Worm (Caenorhabditis elegans) whole organism, L3 larva: ENCODE results near the gene T20D3.5.

Experiments
- R02D3.7 ChIP-seq: fragments of 150-350 bp; optimal IDR thresholded peaks from 2 replicates; lab custom pipeline; 2014; ENCODE audit warnings: missing biosample characterization, missing genetic modification characterization
- ama-1 ChIP-seq: fragments of 150-350 bp; optimal IDR thresholded peaks from 2 replicates; lab custom pipeline; 2018
- ceh-28 ChIP-seq: fragments of 150-350 bp; optimal IDR thresholded peaks from 2 replicates; lab custom pipeline; 2014; ENCODE audit warnings: missing biosample characterization, missing genetic modification reagents, missing genetic modification characterization
- ceh-82 ChIP-seq: fragments of 150-350 bp; optimal IDR thresholded peaks from 2 replicates; lab custom pipeline; 2014; ENCODE audit warnings: missing biosample characterization, missing genetic modification characterization
- egl-27 ChIP-seq: sonication (generic microtip); optimal IDR thresholded peaks from 4 replicates; lab custom pipeline; 2017; ENCODE audit warnings: missing biosample characterization, missing genetic modification reagents, missing genetic modification characterization
- egl-5 ChIP-seq: fragments of 150-350 bp; optimal IDR thresholded peaks from 2 replicates; lab custom pipeline; 2017; ENCODE audit warnings: missing biosample characterization, missing genetic modification reagents, missing genetic modification characterization, inconsistent platforms
- elt-2 ChIP-seq: sonication (generic microtip); optimal IDR thresholded peaks from 2 replicates; lab custom pipeline; 2016; ENCODE audit warnings: missing genetic modification reagents, mild to moderate bottlenecking, missing genetic modification characterization, missing compliant biosample characterization
- elt-3 ChIP-seq, 3 experiments: fragments of 150-350 bp in 1 of 3; sonication (generic microtip) in 2 of 3; optimal IDR thresholded peaks; 2 replicates in 2 of 3; 4 replicates in 1 of 3; lab custom pipeline; 2014 to 2017; ENCODE audit warnings: missing biosample characterization in 3 of 3, missing genetic modification characterization in 3 of 3
- eor-1 ChIP-seq, 2 experiments: fragments of 150-350 bp; optimal IDR thresholded peaks; 2 replicates each; lab custom pipeline; 2014 to 2018; ENCODE audit warnings: missing biosample characterization in 2 of 2, missing genetic modification characterization in 2 of 2
- fkh-2 ChIP-seq: fragments of 150-350 bp; optimal IDR thresholded peaks from 2 replicates; lab custom pipeline; 2014; ENCODE audit warnings: missing biosample characterization, missing genetic modification reagents, missing genetic modification characterization
- hmg-11 ChIP-seq: sonication (generic microtip); optimal IDR thresholded peaks from 2 replicates; lab custom pipeline; 2016; ENCODE audit warnings: missing genetic modification characterization, missing compliant biosample characterization
- jun-1 ChIP-seq: fragments of 150-350 bp; optimal IDR thresholded peaks from 2 replicates; lab custom pipeline; 2014; ENCODE audit warnings: missing biosample characterization, missing genetic modification reagents, missing genetic modification characterization
- lin-15B ChIP-seq: fragments of 150-350 bp; optimal IDR thresholded peaks from 2 replicates; lab custom pipeline; 2014; ENCODE audit warnings: missing biosample characterization, missing genetic modification characterization
- lin-39 ChIP-seq: fragments of 150-350 bp; optimal IDR thresholded peaks from 2 replicates; lab custom pipeline; 2018; ENCODE audit warnings: missing biosample characterization, missing genetic modification reagents, missing genetic modification characterization
- nhr-11 ChIP-seq: fragments of 150-350 bp; optimal IDR thresholded peaks from 2 replicates; lab custom pipeline; 2014; ENCODE audit warnings: missing biosample characterization, missing genetic modification characterization
- nhr-12 ChIP-seq: fragments of 150-350 bp; optimal IDR thresholded peaks from 2 replicates; lab custom pipeline; 2014; ENCODE audit warnings: missing biosample characterization, missing genetic modification characterization
- nhr-23 ChIP-seq: fragments of 150-350 bp; optimal IDR thresholded peaks from 2 replicates; lab custom pipeline; 2014; ENCODE audit warnings: missing biosample characterization, missing genetic modification reagents, missing genetic modification characterization
- nhr-25 ChIP-seq: sonication (generic microtip); optimal IDR thresholded peaks from 2 replicates; lab custom pipeline; 2017; ENCODE audit warnings: missing biosample characterization, missing genetic modification characterization
- nhr-28 ChIP-seq: fragments of 150-350 bp; optimal IDR thresholded peaks from 2 replicates; lab custom pipeline; 2014; ENCODE audit warnings: missing biosample characterization, missing genetic modification characterization
- nhr-43 ChIP-seq: sonication (generic microtip); optimal IDR thresholded peaks from 2 replicates; lab custom pipeline; 2016; ENCODE audit warnings: mild to moderate bottlenecking, missing genetic modification characterization, missing compliant biosample characterization; ENCODE audit not compliant: poor library complexity, severe bottlenecking
- nhr-67 ChIP-seq: fragments of 150-350 bp; optimal IDR thresholded peaks from 2 replicates; lab custom pipeline; 2014; ENCODE audit warnings: missing biosample characterization, missing genetic modification characterization
- pha-4 ChIP-seq: fragments of 150-350 bp; optimal IDR thresholded peaks from 2 replicates; lab custom pipeline; 2014; ENCODE audit warnings: missing biosample characterization, missing genetic modification reagents, missing genetic modification characterization
- pqm-1 ChIP-seq: fragments of 150-350 bp; optimal IDR thresholded peaks from 2 replicates; lab custom pipeline; 2017; ENCODE audit warnings: missing biosample characterization, missing genetic modification characterization, inconsistent platforms
- sea-2 ChIP-seq: fragments of 150-350 bp; sonication (generic microtip); optimal IDR thresholded peaks from 4 replicates; lab custom pipeline; 2014; ENCODE audit warnings: missing biosample characterization, missing genetic modification reagents, missing genetic modification characterization
- skn-1 ChIP-seq: fragments of 150-350 bp; optimal IDR thresholded peaks from 2 replicates; lab custom pipeline; 2014; ENCODE audit warnings: missing biosample characterization, missing genetic modification characterization
- snpc-4 ChIP-seq: fragments of 150-350 bp; optimal IDR thresholded peaks from 2 replicates; lab custom pipeline; 2014; ENCODE audit warnings: missing biosample characterization, missing genetic modification characterization
- tbx-2 ChIP-seq: sonication (generic microtip); optimal IDR thresholded peaks from 2 replicates; lab custom pipeline; 2016; ENCODE audit warnings: mild to moderate bottlenecking, missing genetic modification characterization, missing compliant biosample characterization
- unc-62 ChIP-seq: fragments of 150-350 bp; sonication (generic microtip); optimal IDR thresholded peaks from 4 replicates; lab custom pipeline; 2014; ENCODE audit warnings: missing biosample characterization, missing genetic modification reagents, missing genetic modification characterization
- zag-1 ChIP-seq: fragments of 150-350 bp; optimal IDR thresholded peaks from 2 replicates; lab custom pipeline; 2014; ENCODE audit warnings: missing biosample characterization, missing genetic modification characterization
- ztf-11 ChIP-seq: fragments of 150-350 bp; optimal IDR thresholded peaks from 2 replicates; lab custom pipeline; 2014; ENCODE audit warnings: missing biosample characterization, missing genetic modification characterization
- ztf-4 ChIP-seq: fragments of 150-350 bp; optimal IDR thresholded peaks from 2 replicates; lab custom pipeline; 2014; ENCODE audit warnings: missing biosample characterization, missing genetic modification characterization

T20D3.5 gene

DNA sequence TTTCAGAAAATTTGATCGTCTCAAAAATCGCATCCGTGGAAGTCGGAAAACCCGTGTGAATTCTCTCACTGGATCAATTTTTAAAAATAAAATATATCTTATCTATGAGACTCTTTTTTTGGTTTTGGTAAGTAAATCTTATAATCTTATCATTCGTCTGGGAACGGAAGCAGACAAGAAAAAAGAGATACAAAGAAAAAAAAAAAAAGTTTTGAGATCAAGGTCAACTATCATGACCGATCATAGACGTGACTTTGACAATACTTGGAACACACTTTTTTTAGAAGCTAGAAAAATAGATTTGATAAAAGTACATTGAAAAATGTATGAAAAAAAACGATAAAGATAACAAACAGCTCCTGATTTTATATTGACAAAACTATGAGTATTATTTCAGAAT lies 39.7 kb downstream of the T20D3.5 start:
- peak in 2 of 3 experiments; percentile 11 to 88 for TF ChIP-seq elt-3 (tag; optimal IDR thresholded peaks at IDR 0.05; lab: Kevin White, UChicago)
- TF ChIP-seq egl-27 (tag; lab: Kevin White, UChicago) = no peak
- peak; percentile 25 for TF ChIP-seq nhr-43 (tag; lab: Kevin White, UChicago)
- TF ChIP-seq lin-39 = no peak
- no peak for TF ChIP-seq zag-1
- TF ChIP-seq ztf-11 = no peak
- TF ChIP-seq nhr-28 = no peak
- no peak for TF ChIP-seq ama-1 (lab: Kevin White, UChicago)
- no peak for TF ChIP-seq nhr-67 (tag; lab: Kevin White, UChicago)
- TF ChIP-seq ztf-4 = no peak
- peak; percentile 47 for TF ChIP-seq nhr-25 (tag; lab: Kevin White, UChicago)
- no peak for TF ChIP-seq unc-62 (GFP tag; lab: Kevin White, UChicago)
- no peak for TF ChIP-seq ceh-28 (tag; lab: Kevin White, UChicago)
- TF ChIP-seq skn-1 = no peak
- TF ChIP-seq ceh-82 (tag; lab: Kevin White, UChicago) = no peak
- peak; percentile 22 for TF ChIP-seq nhr-23

ce11 chrIV:9378272-9378671 lies 41.4 kb downstream of the T20D3.5 start, which contains the start of gene C10C5.4:
Gene C10C5.4 (plus strand): TSS chrIV:9378552.
- TF ChIP-seq elt-2 (peak; percentile 42), pqm-1 (tag; lab: Kevin White, UChicago) (no peak), hmg-11 (no peak), egl-5 (tag; lab: Kevin White, UChicago) (no peak), ama-1 (lab: Kevin White, UChicago) (no peak), elt-3 (tag; optimal IDR thresholded peaks at IDR 0.05; lab: Kevin White, UChicago) (no peak)

DNA sequence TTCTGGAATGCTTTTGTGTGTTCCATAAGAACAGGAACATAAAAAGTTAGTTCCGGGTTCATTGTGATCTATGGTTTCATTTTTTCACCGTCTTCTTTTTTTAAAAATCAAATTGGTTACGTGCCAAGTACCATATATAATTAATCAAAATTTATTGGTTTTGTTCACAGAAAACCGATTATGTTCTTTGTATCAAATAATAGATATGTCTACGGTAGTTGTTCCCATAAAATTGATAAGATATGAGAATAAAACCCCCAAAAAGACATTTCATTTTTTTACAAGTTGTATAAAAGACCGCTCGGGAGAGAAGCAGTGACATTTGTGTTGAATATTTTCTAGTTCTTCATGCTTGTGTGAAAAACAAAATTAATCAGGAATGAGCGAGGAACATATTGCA lies 44.3 kb downstream of the T20D3.5 start, which contains the start of gene C10C5.5:
TSS of gene C10C5.5 (plus strand) at position 301 of the 400 bp plus-strand sequence.
- TF ChIP-seq elt-3 (tag; optimal IDR thresholded peaks at IDR 0.05; lab: Kevin White, UChicago) (no peak), nhr-11 (tag; lab: Kevin White, UChicago) (no peak), lin-39 (no peak), hmg-11 (no peak), tbx-2 (tag; lab: Kevin White, UChicago) (no peak)

- TF ChIP-seq jun-1 (tag; lab: Kevin White, UChicago) (no peak), fkh-2 (no peak), nhr-23 (no peak), R02D3.7 (no peak)
These were observed 48.0 kb downstream of the T20D3.5 start, which contains the start of gene C10C5.7 for ce11 chrIV:9384826-9385225. Gene C10C5.7 (plus strand): TSS chrIV:9385126.

- TF ChIP-seq pha-4 (tag; lab: Kevin White, UChicago) = peak; percentile 68
- TF ChIP-seq eor-1 (tag; optimal IDR thresholded peaks at IDR 0.05; lab: Kevin White, UChicago) = no peak
- peak; percentile 15 for TF ChIP-seq jun-1 (tag; lab: Kevin White, UChicago)
- TF ChIP-seq snpc-4 (tag; lab: Kevin White, UChicago) = no peak
- peak; percentile 70 for TF ChIP-seq lin-15B (tag; lab: Kevin White, UChicago)
- TF ChIP-seq nhr-25 (tag; lab: Kevin White, UChicago) = peak; percentile 26
- peak; percentile 47 for TF ChIP-seq egl-5 (tag; lab: Kevin White, UChicago)
- TF ChIP-seq hmg-11 = peak; percentile 55
- no peak for TF ChIP-seq nhr-12 (tag; lab: Kevin White, UChicago)
- peak; percentile 26 for TF ChIP-seq nhr-23
- TF ChIP-seq pqm-1 (tag; lab: Kevin White, UChicago) = peak; percentile 3
- TF ChIP-seq skn-1 = peak; percentile 50
- peak; percentile 9 for TF ChIP-seq elt-2
- peak; percentile 28 for TF ChIP-seq ceh-28 (tag; lab: Kevin White, UChicago)
- no peak for TF ChIP-seq sea-2 (GFP tag; lab: Kevin White, UChicago)
- TF ChIP-seq ama-1 (lab: Kevin White, UChicago) = no peak
These were observed 49.2 kb downstream of the T20D3.5 start, which contains the start of gene daf-15 for ce11 chrIV:9386038-9386437. Gene daf-15 (plus strand): TSS chrIV:9386208.
